Worm (Caenorhabditis elegans) whole organism, early embryonic: ENCODE measurements around the gene scp-1.

Source experiments
- B0310.2 ChIP-seq: sonication (generic microtip); optimal IDR thresholded peaks from 2 replicates; lab custom pipeline; 2016; ENCODE audit warnings: mild to moderate bottlenecking, missing genetic modification characterization, missing compliant biosample characterization
- F13C5.2 ChIP-seq: sonication (generic microtip); optimal IDR thresholded peaks from 2 replicates; lab custom pipeline; 2017; ENCODE audit warnings: mild to moderate bottlenecking, missing genetic modification characterization, inconsistent platforms, missing compliant biosample characterization
- aly-1 ChIP-seq: sonication (generic microtip); optimal IDR thresholded peaks from 2 replicates; lab custom pipeline; 2016; ENCODE audit warnings: missing genetic modification characterization, missing compliant biosample characterization
- ama-1 ChIP-seq: fragments of 150-350 bp; optimal IDR thresholded peaks from 2 replicates; lab custom pipeline; 2014
- ceh-13 ChIP-seq: fragments of 200-800 bp; sonication (Bioruptor generic); optimal IDR thresholded peaks from 2 replicates; lab custom pipeline; 2018; ENCODE audit warnings: mild to moderate bottlenecking, missing genetic modification characterization, missing compliant biosample characterization
- ceh-36 ChIP-seq: sonication (generic microtip); optimal IDR thresholded peaks from 2 replicates; lab custom pipeline; 2016; ENCODE audit warnings: missing genetic modification characterization, inconsistent platforms, missing compliant biosample characterization
- ets-7 ChIP-seq: sonication (generic microtip); optimal IDR thresholded peaks from 2 replicates; lab custom pipeline; 2016; ENCODE audit warnings: missing genotype, missing genetic modification characterization, missing compliant biosample characterization
- flt-1 ChIP-seq: fragments of 200-800 bp; sonication (Bioruptor generic); IDR thresholded peaks from 2 replicates; pipeline ENCODE4 v1.3.6; 2022; ENCODE audit warnings: missing genetic modification characterization, missing compliant biosample characterization
- hmbx-1 ChIP-seq: sonication (generic microtip); optimal IDR thresholded peaks from 2 replicates; lab custom pipeline; 2016; ENCODE audit warnings: mild to moderate bottlenecking, missing genetic modification characterization, missing compliant biosample characterization
- hmg-4 ChIP-seq: fragments of 200-800 bp; sonication (Bioruptor generic); optimal IDR thresholded peaks from 2 replicates; lab custom pipeline; 2018; ENCODE audit warnings: mild to moderate bottlenecking, missing genetic modification characterization, missing compliant biosample characterization
- hnd-1 ChIP-seq: sonication (generic microtip); optimal IDR thresholded peaks from 2 replicates; lab custom pipeline; 2016; ENCODE audit warnings: missing genetic modification characterization, missing compliant biosample characterization
- pes-1 ChIP-seq: fragments of 200-800 bp; sonication (Bioruptor generic); IDR thresholded peaks from 2 replicates; pipeline ENCODE4 v1.3.6; 2022; ENCODE audit warnings: missing genetic modification reagents, missing genetic modification characterization, missing compliant biosample characterization
- scrt-1 ChIP-seq: fragments of 200-800 bp; sonication (Bioruptor generic); IDR thresholded peaks from 2 replicates; pipeline ENCODE4 v1.3.6; 2022; ENCODE audit warnings: missing genetic modification characterization, missing compliant biosample characterization
- sea-1 ChIP-seq: fragments of 200-800 bp; sonication (Bioruptor generic); conservative IDR thresholded peaks from 2 replicates; pipeline ENCODE4 v1.3.6; 2022; ENCODE audit warnings: missing genetic modification characterization, missing compliant biosample characterization
- tbx-11 ChIP-seq: fragments of 200-800 bp; sonication (Bioruptor generic); IDR thresholded peaks from 2 replicates; pipeline ENCODE4 v1.3.6; 2022; ENCODE audit warnings: missing genetic modification characterization, missing compliant biosample characterization
- tbx-37 ChIP-seq: fragments of 200-800 bp; sonication (Bioruptor generic); conservative IDR thresholded peaks from 2 replicates; pipeline ENCODE4 v1.3.6; 2022; ENCODE audit warnings: missing genetic modification reagents, missing genetic modification characterization, missing compliant biosample characterization
- tra-4 ChIP-seq: sonication (generic microtip); optimal IDR thresholded peaks from 2 replicates; lab custom pipeline; 2017; ENCODE audit warnings: missing genetic modification characterization, missing compliant biosample characterization

scp-1 gene

ce11 chrII:9362249-9362648 is 28.4 kb downstream of the scp-1 start:
- TF ChIP-seq tbx-37 (GFP tag; lab: Robert Waterston, UW) (no peak), ama-1 (lab: Kevin White, UChicago) (no peak), pes-1 (no peak), hnd-1 (tag; lab: Kevin White, UChicago) (no peak), B0310.2 (no peak), hmbx-1 (no peak), flt-1 (GFP tag; lab: Robert Waterston, UW) (no peak), ceh-36 (tag; lab: Kevin White, UChicago) (no peak), aly-1 (tag; lab: Kevin White, UChicago) (no peak), scrt-1 (GFP tag; lab: Robert Waterston, UW) (no peak), hmg-4 (no peak), tra-4 (tag; lab: Kevin White, UChicago) (no peak), tbx-11 (GFP tag; lab: Robert Waterston, UW) (no peak)

ce11 chrII:9369394-9369793 is 35.6 kb downstream of the scp-1 start:
- no peak for TF ChIP-seq tbx-11 (GFP tag; lab: Robert Waterston, UW)
- no peak for TF ChIP-seq F13C5.2 (tag; lab: Kevin White, UChicago)
- no peak for TF ChIP-seq ets-7 (tag; lab: Kevin White, UChicago)
- no peak for TF ChIP-seq hmbx-1
- no peak for TF ChIP-seq flt-1 (GFP tag; lab: Robert Waterston, UW)
- TF ChIP-seq pes-1, result no peak
- no peak for TF ChIP-seq tbx-37 (GFP tag; lab: Robert Waterston, UW)
- no peak for TF ChIP-seq ceh-36 (tag; lab: Kevin White, UChicago)
- TF ChIP-seq hnd-1 (tag; lab: Kevin White, UChicago), result no peak
- no peak for TF ChIP-seq hmg-4
- no peak for TF ChIP-seq scrt-1 (GFP tag; lab: Robert Waterston, UW)
- no peak for TF ChIP-seq ceh-13

ce11 chrII:9372393-9372792 is 38.6 kb downstream of the scp-1 start, which contains the start of gene C06C3.3:
Gene C06C3.3 (minus strand): TSS chrII:9372493.
- TF ChIP-seq F13C5.2 (tag; lab: Kevin White, UChicago), result no peak

ce11 chrII:9372991-9373390 is 39.2 kb downstream of the scp-1 start, which contains the start of gene C06C3.4:
Gene C06C3.4 (plus strand): TSS chrII:9373291.
- TF ChIP-seq pes-1 (no peak), ceh-13 (no peak), B0310.2 (no peak), aly-1 (tag; lab: Kevin White, UChicago) (no peak), ceh-36 (tag; lab: Kevin White, UChicago) (no peak), tra-4 (tag; lab: Kevin White, UChicago) (no peak), hnd-1 (tag; lab: Kevin White, UChicago) (no peak), hmg-4 (no peak), F13C5.2 (tag; lab: Kevin White, UChicago) (no peak), sea-1 (GFP tag; lab: Robert Waterston, UW) (no peak), hmbx-1 (no peak), flt-1 (GFP tag; lab: Robert Waterston, UW) (no peak), ets-7 (tag; lab: Kevin White, UChicago) (no peak), tbx-37 (GFP tag; lab: Robert Waterston, UW) (no peak), tbx-11 (GFP tag; lab: Robert Waterston, UW) (no peak), scrt-1 (GFP tag; lab: Robert Waterston, UW) (no peak), ama-1 (lab: Kevin White, UChicago) (no peak)

ce11 chrII:9374807-9375206 is 41.0 kb downstream of the scp-1 start, which contains the start of gene C06C3.12:
Gene C06C3.12 (plus strand): TSS chrII:9375107.
- TF ChIP-seq sea-1 (GFP tag; lab: Robert Waterston, UW) (no peak), pes-1 (no peak), B0310.2 (no peak), hnd-1 (tag; lab: Kevin White, UChicago) (no peak), ceh-13 (no peak), flt-1 (GFP tag; lab: Robert Waterston, UW) (no peak), ceh-36 (tag; lab: Kevin White, UChicago) (no peak), F13C5.2 (tag; lab: Kevin White, UChicago) (no peak), hmbx-1 (no peak), ama-1 (lab: Kevin White, UChicago) (no peak), tbx-37 (GFP tag; lab: Robert Waterston, UW) (no peak)

- TF ChIP-seq tbx-11 (GFP tag; lab: Robert Waterston, UW), result no peak
- no peak for TF ChIP-seq aly-1 (tag; lab: Kevin White, UChicago)
- TF ChIP-seq sea-1 (GFP tag; lab: Robert Waterston, UW), result no peak
Measured at ce11 chrII:9377158-9377557, 43.3 kb downstream of the scp-1 start, which contains the start of gene C06C3.10. Gene C06C3.10 (minus strand): TSS chrII:9377258.

- TF ChIP-seq ama-1 (lab: Kevin White, UChicago) (no peak), hmg-4 (no peak), flt-1 (GFP tag; lab: Robert Waterston, UW) (no peak), hnd-1 (tag; lab: Kevin White, UChicago) (no peak), hmbx-1 (no peak), tbx-37 (GFP tag; lab: Robert Waterston, UW) (no peak), ets-7 (tag; lab: Kevin White, UChicago) (no peak), ceh-13 (no peak), tra-4 (tag; lab: Kevin White, UChicago) (no peak), F13C5.2 (tag; lab: Kevin White, UChicago) (no peak)
Measured at ce11 chrII:9378174-9378573, 44.4 kb downstream of the scp-1 start.

ce11 chrII:9379796-9380195 is 46.0 kb downstream of the scp-1 start, which contains the start of gene srh-48:
Gene srh-48 (plus strand): TSS chrII:9380096.
- TF ChIP-seq tra-4 (tag; lab: Kevin White, UChicago) (no peak), ceh-36 (tag; lab: Kevin White, UChicago) (no peak), scrt-1 (GFP tag; lab: Robert Waterston, UW) (no peak), tbx-37 (GFP tag; lab: Robert Waterston, UW) (no peak), hmg-4 (no peak), ceh-13 (no peak), B0310.2 (no peak), aly-1 (tag; lab: Kevin White, UChicago) (no peak), flt-1 (GFP tag; lab: Robert Waterston, UW) (no peak), hmbx-1 (no peak)
